Fruit fly (Drosophila melanogaster) whole organism, adult: ENCODE results near the gene Ten-a.

ENCODE experiments used
- CG12768 ChIP-seq: fragments of 200-800 bp; sonication (Bioruptor generic); optimal IDR thresholded peaks from 2 replicates; lab custom pipeline; 2017; ENCODE audit warnings: missing biosample characterization, missing genetic modification characterization, mild to moderate bottlenecking, moderate library complexity, missing genetic modification reagents
- CG33017 ChIP-seq: fragments of 200-800 bp; sonication (Bioruptor generic); optimal IDR thresholded peaks from 2 replicates; lab custom pipeline; 2018; ENCODE audit warnings: missing biosample characterization, mild to moderate bottlenecking, missing genetic modification characterization, moderate library complexity
- CG5204 ChIP-seq: fragments of 200-800 bp; sonication (Bioruptor generic); optimal IDR thresholded peaks from 2 replicates; lab custom pipeline; 2016; ENCODE audit warnings: missing biosample characterization, missing genetic modification characterization
- Clk ChIP-seq: fragments of 200-800 bp; sonication (Bioruptor generic); optimal IDR thresholded peaks from 2 replicates; lab custom pipeline; 2017; ENCODE audit warnings: missing biosample characterization, missing genetic modification characterization
- Crg-1 ChIP-seq: fragments of 200-800 bp; sonication (Bioruptor generic); optimal IDR thresholded peaks from 2 replicates; lab custom pipeline; 2016; ENCODE audit warnings: missing biosample characterization, missing genetic modification characterization
- bab1 ChIP-seq: fragments of 200-800 bp; sonication (Bioruptor generic); optimal IDR thresholded peaks from 3 replicates; lab custom pipeline; 2019; ENCODE audit warnings: missing biosample characterization, mild to moderate bottlenecking, missing genetic modification characterization, moderate library complexity
- cic ChIP-seq: fragments of 200-800 bp; sonication (Bioruptor generic); optimal IDR thresholded peaks from 2 replicates; lab custom pipeline; 2017; ENCODE audit warnings: missing biosample characterization, mild to moderate bottlenecking, missing genetic modification characterization, moderate library complexity
- kay ChIP-seq: fragments of 200-800 bp; sonication (Bioruptor generic); peaks from one replicate; lab custom pipeline; 2016; ENCODE audit warnings: missing biosample characterization, missing genetic modification characterization, borderline replicate concordance
- ovo ChIP-seq: fragments of 200-800 bp; sonication (Bioruptor generic); optimal IDR thresholded peaks from 2 replicates; lab custom pipeline; 2016; ENCODE audit warnings: missing biosample characterization, missing genetic modification characterization
- pad ChIP-seq: fragments of 200-800 bp; sonication (Bioruptor generic); optimal IDR thresholded peaks from 3 replicates; lab custom pipeline; 2017; ENCODE audit warnings: missing biosample characterization, missing genetic modification characterization, mild to moderate bottlenecking, moderate library complexity, missing genetic modification reagents
- tj ChIP-seq: fragments of 200-800 bp; sonication (Bioruptor generic); optimal IDR thresholded peaks from 3 replicates; lab custom pipeline; 2017; ENCODE audit warnings: missing biosample characterization, mild to moderate bottlenecking, missing genetic modification characterization, moderate library complexity
- toe ChIP-seq: fragments of 200-800 bp; sonication (Bioruptor generic); optimal IDR thresholded peaks from 2 replicates; lab custom pipeline; 2016; ENCODE audit warnings: missing biosample characterization, missing genetic modification characterization

dm6 chrX:12356093-12356492, 312.6 kb downstream of the Ten-a start:
- TF ChIP-seq toe (GFP tag; lab: Kevin White, UChicago) (no peak), ovo (no peak), CG5204 (no peak), CG33017 (tag; lab: Kevin White, UChicago) (no peak), kay (GFP tag; lab: Kevin White, UChicago) (no peak), Clk (GFP tag; lab: Kevin White, UChicago) (no peak), tj (GFP tag; lab: Kevin White, UChicago) (no peak), bab1 (GFP tag; lab: Kevin White, UChicago) (no peak), pad (GFP tag; lab: Kevin White, UChicago) (no peak), CG12768 (no peak), cic (GFP tag; lab: Kevin White, UChicago) (no peak), Crg-1 (no peak)
